Worm (Caenorhabditis elegans) whole organism, mixed stage, embryonic: ENCODE data around the gene Y105C5A.1270.

Source experiments
- ces-1 ChIP-seq: fragments of 150-350 bp; optimal IDR thresholded peaks from 2 replicates; lab custom pipeline; 2014; ENCODE audit warnings: missing biosample characterization, missing genetic modification reagents, missing genetic modification characterization
- elt-1 ChIP-seq: sonication (generic microtip); optimal IDR thresholded peaks from 2 replicates; lab custom pipeline; 2017; ENCODE audit warnings: missing genetic modification characterization, mild to moderate bottlenecking, missing compliant biosample characterization, antibody characterized with exemption, moderate library complexity, borderline replicate concordance; ENCODE audit not compliant: insufficient read depth
- ham-2 ChIP-seq: fragments of 200-800 bp; sonication (Bioruptor generic); optimal IDR thresholded peaks from 2 replicates; lab custom pipeline; 2018; ENCODE audit warnings: mild to moderate bottlenecking, missing genetic modification characterization, missing compliant biosample characterization
- hlh-1 ChIP-seq: fragments of 150-350 bp; optimal IDR thresholded peaks from 2 replicates; lab custom pipeline; 2014; ENCODE audit warnings: missing biosample characterization, missing genetic modification reagents, missing genetic modification characterization
- lsy-2 ChIP-seq: fragments of 150-350 bp; optimal IDR thresholded peaks from 2 replicates; lab custom pipeline; 2014; ENCODE audit warnings: missing biosample characterization, missing genetic modification characterization
- nhr-12 ChIP-seq: fragments of 150-350 bp; optimal IDR thresholded peaks from 2 replicates; lab custom pipeline; 2014; ENCODE audit warnings: missing biosample characterization, missing genetic modification characterization
- nhr-28 ChIP-seq: fragments of 150-350 bp; optimal IDR thresholded peaks from 2 replicates; lab custom pipeline; 2014; ENCODE audit warnings: missing biosample characterization, missing genetic modification characterization
- nhr-76 ChIP-seq: sonication (generic microtip); optimal IDR thresholded peaks from 2 replicates; lab custom pipeline; 2017; ENCODE audit warnings: missing biosample characterization, missing genetic modification characterization
- unc-39 ChIP-seq: fragments of 150-350 bp; optimal IDR thresholded peaks from 2 replicates; lab custom pipeline; 2014; ENCODE audit warnings: missing biosample characterization, missing genetic modification characterization
- unc-62 ChIP-seq: fragments of 150-350 bp; optimal IDR thresholded peaks from 2 replicates; lab custom pipeline; 2014; ENCODE audit warnings: missing biosample characterization, missing genetic modification reagents, missing genetic modification characterization
- ztf-11 ChIP-seq: fragments of 150-350 bp; optimal IDR thresholded peaks from 2 replicates; lab custom pipeline; 2014; ENCODE audit warnings: missing biosample characterization, missing genetic modification characterization

DNA sequence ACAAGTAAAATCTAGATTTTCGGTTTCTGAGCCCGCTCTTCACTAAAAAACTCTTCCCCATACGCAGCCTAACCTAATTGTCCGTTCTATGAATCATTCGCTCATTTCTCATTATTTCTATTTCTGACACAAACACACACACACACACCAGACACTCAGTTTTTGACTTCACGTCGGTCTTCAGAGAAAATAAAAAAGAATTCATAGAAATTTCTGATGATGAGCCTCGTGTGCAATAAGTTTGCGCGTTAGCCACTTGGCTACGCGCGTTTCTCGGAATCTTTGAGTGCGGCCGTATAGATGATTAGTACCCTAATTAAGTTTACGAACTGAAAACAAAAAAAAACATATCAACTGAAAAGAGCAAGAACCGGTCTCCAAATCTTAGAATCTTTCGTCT, 32.4 kb downstream of the Y105C5A.1270 start:
- TF ChIP-seq unc-62 (no peak), elt-1 (tag; lab: Kevin White, UChicago) (no peak), ztf-11 (tag; lab: Kevin White, UChicago) (no peak), lsy-2 (tag; lab: Kevin White, UChicago) (no peak), nhr-28 (no peak), nhr-76 (no peak), unc-39 (tag; lab: Kevin White, UChicago) (no peak), ham-2 (no peak), hlh-1 (tag; lab: Kevin White, UChicago) (no peak), nhr-12 (tag; lab: Kevin White, UChicago) (no peak), ces-1 (GFP tag; lab: Kevin White, UChicago) (no peak)
